Worm (Caenorhabditis elegans): Measurements from ENCODE around the gene C36B7.2.

Gene C36B7.2

DNA sequence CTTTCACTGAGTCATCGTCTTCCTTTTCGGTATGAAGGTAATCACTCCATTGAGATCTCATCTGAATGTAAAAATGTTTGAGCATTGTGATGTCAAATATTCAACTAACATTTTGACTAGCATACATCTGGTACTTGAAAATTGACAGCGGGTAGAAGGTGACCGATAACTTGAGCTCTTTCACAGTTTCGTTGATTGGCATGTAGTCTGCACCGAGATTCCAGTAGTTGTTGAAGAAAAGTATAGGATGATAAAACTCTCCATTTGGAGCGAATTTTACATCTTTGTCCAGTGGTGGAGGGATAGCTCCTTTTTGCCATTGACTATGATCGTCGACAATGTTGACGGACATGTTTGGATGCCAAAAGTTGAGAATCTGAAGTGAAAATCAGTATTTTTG, 7.2 kb upstream of the C36B7.2 start:
- TF ChIP-seq egl-27 (tag; optimal IDR thresholded peaks at IDR 0.05) = no peak
- peak; percentile 66 for TF ChIP-seq aha-1 (tag)
- TF ChIP-seq F26F4.8 (GFP tag; conservative IDR thresholded peaks at IDR 0.05) = no peak
- TF ChIP-seq unc-62 (GFP tag; optimal IDR thresholded peaks at IDR 0.05 in 1 of 2) = peak in 1 of 2 experiments; percentile 55
- no peak for TF ChIP-seq unc-62 (tag; optimal IDR thresholded peaks at IDR 0.05)

DNA sequence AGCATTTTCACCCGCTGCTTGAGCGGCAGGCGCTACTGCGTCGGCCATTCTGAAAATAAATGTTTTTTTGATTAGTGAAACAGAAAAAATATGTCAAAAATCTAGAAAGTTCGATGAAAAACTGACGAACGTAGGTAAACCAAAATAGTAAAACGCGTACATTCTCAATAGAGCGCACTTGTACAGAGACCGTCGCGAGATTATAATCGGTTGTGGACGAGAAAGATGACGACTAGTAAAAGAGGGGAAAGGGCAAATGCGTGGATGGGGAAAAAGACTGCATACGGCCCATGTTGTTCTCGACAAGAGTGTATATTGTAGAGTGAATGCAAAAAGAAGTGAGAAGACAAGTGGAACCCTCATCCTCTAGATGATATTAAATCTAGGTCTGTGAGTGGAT, 5.9 kb upstream of the C36B7.2 start, which contains the start of gene C36B7.6:
Gene C36B7.6 (minus strand): TSS at position 49 of the 400 bp plus-strand sequence.
- TF ChIP-seq pha-4 (GFP tag; IDR thresholded peaks at IDR 0.05) (no peak), pha-4 (tag; optimal IDR thresholded peaks at IDR 0.05) (peak; percentile 55), nhr-28 (tag; optimal IDR thresholded peaks at IDR 0.05) (peak; percentile 55), hlh-30 (tag; optimal IDR thresholded peaks at IDR 0.05; ENCODE audit: insufficient read depth) (peak; percentile 43), pqm-1 (tag; optimal IDR thresholded peaks at IDR 0.05) (peak; percentile 17), unc-130 (GFP tag; optimal IDR thresholded peaks at IDR 0.05) (no peak)

DNA sequence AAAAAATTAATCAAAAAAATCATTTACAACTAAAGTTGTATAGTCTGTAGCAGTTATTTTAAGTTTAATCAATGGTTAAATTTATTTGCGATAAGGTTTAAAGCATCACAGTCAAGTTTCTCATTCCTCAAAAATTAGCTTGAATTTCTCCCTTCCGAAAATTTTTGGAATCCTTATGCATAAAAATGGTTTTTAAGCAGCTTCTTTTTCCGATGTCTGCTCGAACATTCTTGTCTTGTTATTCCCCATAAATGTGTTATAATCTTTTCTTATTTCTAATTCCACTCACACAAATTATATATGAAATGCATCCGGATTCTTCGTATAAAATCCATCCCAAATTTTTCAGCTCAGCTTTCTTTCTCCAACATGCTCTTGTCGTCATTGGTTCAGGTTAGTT, 4.7 kb upstream of the C36B7.2 start, which contains the start of gene C36B7.3:
Gene C36B7.3 (plus strand): TSS at position 301 of the 400 bp plus-strand sequence.
- TF ChIP-seq egl-27 (tag; optimal IDR thresholded peaks at IDR 0.05) (no peak), mdl-1 (tag; optimal IDR thresholded peaks at IDR 0.05) (no peak), duxl-1 (tag; optimal IDR thresholded peaks at IDR 0.05; ENCODE audit: poor library complexity) (no peak), daf-8 (GFP tag; IDR thresholded peaks at IDR 0.05) (no peak), hmg-1.1 (GFP tag; IDR thresholded peaks at IDR 0.05) (no peak), unc-130 (GFP tag; optimal IDR thresholded peaks at IDR 0.05) (no peak), spr-1 (tag; optimal IDR thresholded peaks at IDR 0.05) (no peak)

DNA sequence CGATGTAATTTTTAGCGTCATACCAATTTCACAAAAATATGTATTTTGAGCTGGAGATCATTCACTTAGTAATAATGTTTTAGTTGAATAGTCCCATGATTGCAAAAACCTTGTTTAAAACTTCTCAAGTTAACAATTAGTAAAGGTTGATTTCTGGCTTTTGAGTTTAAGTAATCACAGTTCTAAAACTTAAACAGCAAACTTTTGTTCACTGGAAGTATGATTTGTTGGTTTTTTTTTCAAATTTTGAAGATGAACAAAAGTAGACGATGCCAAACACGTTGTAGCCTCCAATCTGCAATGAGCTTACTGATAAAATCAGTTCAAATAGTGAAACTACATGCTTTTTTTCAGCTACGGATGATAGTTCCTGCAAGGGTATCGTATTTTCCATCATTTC, 6.4 kb downstream of the C36B7.2 start, which contains the start of gene C36B7.1:
Gene C36B7.1 (plus strand): TSS at position 301 of the 400 bp plus-strand sequence.
- TF ChIP-seq madf-5 (GFP tag; IDR thresholded peaks at IDR 0.05) = no peak
- no peak for TF ChIP-seq ceh-32 (tag; optimal IDR thresholded peaks at IDR 0.05; ENCODE audit: poor library complexity)
- TF ChIP-seq unc-39 (tag; optimal IDR thresholded peaks at IDR 0.05) = no peak
- no peak for TF ChIP-seq mes-2 (tag; optimal IDR thresholded peaks at IDR 0.05; ENCODE audit: poor library complexity, severe bottlenecking)
- no peak for TF ChIP-seq T26A8.4 (GFP tag; IDR thresholded peaks at IDR 0.05)
- TF ChIP-seq F10B5.3 (tag; optimal IDR thresholded peaks at IDR 0.05) = no peak
- TF ChIP-seq ceh-44 (GFP tag; IDR thresholded peaks at IDR 0.05) = no peak

DNA sequence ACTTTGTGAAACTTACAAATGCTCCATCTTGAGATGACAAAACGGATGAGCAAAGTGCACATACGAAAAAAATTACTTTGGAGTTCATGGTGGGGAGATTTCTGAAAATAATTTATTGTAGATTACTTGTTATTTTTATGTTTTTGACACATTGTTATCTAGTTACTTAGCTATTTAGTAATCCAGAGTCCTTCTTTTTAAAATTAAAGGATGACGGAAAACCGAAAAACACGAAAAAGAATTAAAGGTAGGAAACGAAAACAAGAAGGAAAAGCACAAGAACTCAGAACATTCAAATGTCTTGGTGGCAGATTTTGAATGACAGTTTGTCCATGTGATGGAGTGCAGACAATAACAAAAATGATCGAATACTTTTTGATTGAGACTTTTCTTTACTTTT, 10.7 kb downstream of the C36B7.2 start, which contains the start of gene hen-1:
Gene hen-1 (minus strand): TSS at position 101 of the 400 bp plus-strand sequence.
- TF ChIP-seq unc-62 (GFP tag; optimal IDR thresholded peaks at IDR 0.05 in 1 of 2) (peak in 1 of 2 experiments; percentile 23), unc-62 (tag; optimal IDR thresholded peaks at IDR 0.05) (no peak), ama-1 (optimal IDR thresholded peaks at IDR 0.05) (no peak)

DNA sequence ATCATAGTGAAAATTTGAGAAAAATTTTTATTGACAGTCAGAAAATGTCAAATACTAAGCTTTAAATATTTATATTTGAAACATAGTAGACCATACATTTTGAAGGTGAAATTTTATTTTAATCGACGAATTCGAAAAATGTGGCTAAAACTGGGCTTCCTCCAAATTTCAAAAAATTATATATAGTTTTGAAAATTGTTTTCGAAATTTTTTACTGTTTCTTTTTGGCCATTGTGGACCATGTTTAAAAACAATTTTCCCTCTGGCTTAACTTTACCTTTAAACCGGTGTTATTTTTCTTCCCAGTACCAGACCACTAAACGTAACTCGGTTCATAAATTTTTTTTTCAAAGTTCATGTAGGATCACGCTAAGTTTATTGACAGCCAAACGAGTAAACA, 16.5 kb downstream of the C36B7.2 start:
- TF ChIP-seq unc-62 (GFP tag; optimal IDR thresholded peaks at IDR 0.05 in 1 of 2) (peak in 1 of 2 experiments; percentile 91), unc-62 (tag; optimal IDR thresholded peaks at IDR 0.05) (no peak), ces-1 (GFP tag; optimal IDR thresholded peaks at IDR 0.05) (no peak), ceh-82 (tag; optimal IDR thresholded peaks at IDR 0.05) (no peak), daf-16 (GFP tag; optimal IDR thresholded peaks at IDR 0.05) (no peak), daf-16 (tag; optimal IDR thresholded peaks at IDR 0.05) (no peak)

DNA sequence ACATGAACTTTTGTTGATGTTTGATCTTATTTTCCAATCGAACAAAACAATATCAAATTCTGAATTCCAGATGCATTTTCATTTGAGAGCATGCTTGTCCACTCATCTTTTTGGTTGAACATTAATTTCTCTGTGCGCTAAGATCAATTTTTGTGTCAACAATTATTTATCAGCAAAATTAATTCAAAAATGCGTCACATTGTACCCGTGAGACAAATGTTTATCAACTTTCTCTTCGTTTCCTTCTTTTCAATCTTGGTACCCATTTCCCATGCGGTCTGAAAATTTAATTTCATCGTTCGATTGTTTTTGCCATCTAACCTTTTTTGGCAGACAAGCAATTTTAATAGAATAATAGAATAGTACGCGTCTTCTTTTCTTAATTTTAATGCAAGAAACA, 17.8 kb downstream of the C36B7.2 start:
- TF ChIP-seq snpc-1.2 (GFP tag; IDR thresholded peaks at IDR 0.05) (no peak), Y5F2A.4 (GFP tag; optimal IDR thresholded peaks at IDR 0.05) (no peak), nhr-42 (GFP tag; IDR thresholded peaks at IDR 0.05) (no peak), unc-62 (GFP tag; optimal IDR thresholded peaks at IDR 0.05 in 1 of 2) (peak in 1 of 2 experiments; percentile 48), unc-62 (tag; optimal IDR thresholded peaks at IDR 0.05) (no peak), F44E2.7 (GFP tag; IDR thresholded peaks at IDR 0.05) (no peak), nhr-11 (tag; optimal IDR thresholded peaks at IDR 0.05) (no peak), madf-5 (GFP tag; IDR thresholded peaks at IDR 0.05) (no peak), arid-1 (GFP tag; conservative IDR thresholded peaks at IDR 0.05) (no peak), dmd-6 (GFP tag; IDR thresholded peaks at IDR 0.05) (no peak), nhr-28 (tag; optimal IDR thresholded peaks at IDR 0.05) (peak; percentile 17), tag-97 (GFP tag; IDR thresholded peaks at IDR 0.05) (no peak), hif-1 (tag; optimal IDR thresholded peaks at IDR 0.05) (no peak), daf-16 (GFP tag; optimal IDR thresholded peaks at IDR 0.05) (no peak), daf-16 (tag; optimal IDR thresholded peaks at IDR 0.05) (peak; percentile 69), dve-1 (tag; optimal IDR thresholded peaks at IDR 0.05; ENCODE audit: insufficient read depth) (no peak), hlh-11 (tag; optimal IDR thresholded peaks at IDR 0.05) (no peak), ces-1 (GFP tag; optimal IDR thresholded peaks at IDR 0.05) (no peak)

Data from whole organism, L4 larva.